2 fruit fly cellular contexts compared by ENCODE assay signal in genomic region chr3L:19261720-19262119, dm6.
TF ChIP-seq lines count a peak whose summit lies in the region.

No protein-coding gene starts in this region.

- TF ChIP-seq CTCF in whole organism, embryonic (GFP tag; optimal IDR thresholded peaks at IDR 0.05; lab: Kevin White, UChicago) = no peak

TF ChIP-seq in whole organism, embryonic, 481 proteins besides CTCF, POLR2A, EP300 and RAD21:
- TF ChIP-seq bigmax (GFP tag; optimal IDR thresholded peaks at IDR 0.05; lab: Kevin White, UChicago) (no peak), CG7963 (GFP tag; IDR thresholded peaks at IDR 0.05; lab: Robert Waterston, UW; ENCODE audit: partially characterized antibody) (0 out of 3 replicates have a peak, but pooled peaks have one; percentile 54), sens (GFP tag; lab: Kevin White, UChicago) (peak; percentile 75), Med (GFP tag; lab: Kevin White, UChicago) (peak; percentile 21), CG2199 (GFP tag; IDR thresholded peaks at IDR 0.05; lab: Robert Waterston, UW) (no peak)
TF ChIP-seq in whole organism, embryonic: peak in this region for 3.

TF ChIP-seq in whole organism, prepupa, 60 proteins besides CTCF, POLR2A, EP300 and RAD21:
- TF ChIP-seq CG10669 (GFP tag; optimal IDR thresholded peaks at IDR 0.05; lab: Kevin White, UChicago) = no peak
- TF ChIP-seq CG6163 (GFP tag; IDR thresholded peaks at IDR 0.05; lab: Robert Waterston, UW) = peak; percentile 14; the same call in 1 of the 3 replicates
